Worm (Caenorhabditis elegans) whole organism, L3 larva: ENCODE data around the gene smu-2.
"Not testable (repeated sequence)": the region's sequence is repeated elsewhere in the genome, so short reads cannot be mapped to it uniquely, and the experiment has no call there.

Experiments used
- R02D3.7 ChIP-seq: fragments of 150-350 bp; optimal IDR thresholded peaks from 2 replicates; lab custom pipeline; 2014; ENCODE audit warnings: missing biosample characterization, missing genetic modification characterization
- aly-2 ChIP-seq: fragments of 150-350 bp; optimal IDR thresholded peaks from 2 replicates; lab custom pipeline; 2014; ENCODE audit warnings: missing biosample characterization, missing genetic modification characterization
- ama-1 ChIP-seq: fragments of 150-350 bp; optimal IDR thresholded peaks from 2 replicates; lab custom pipeline; 2018
- ceh-28 ChIP-seq: fragments of 150-350 bp; optimal IDR thresholded peaks from 2 replicates; lab custom pipeline; 2014; ENCODE audit warnings: missing biosample characterization, missing genetic modification reagents, missing genetic modification characterization
- ceh-82 ChIP-seq: fragments of 150-350 bp; optimal IDR thresholded peaks from 2 replicates; lab custom pipeline; 2014; ENCODE audit warnings: missing biosample characterization, missing genetic modification characterization
- daf-12 ChIP-seq: fragments of 150-350 bp; optimal IDR thresholded peaks from 2 replicates; lab custom pipeline; 2014; ENCODE audit warnings: missing biosample characterization, missing genetic modification reagents, missing genetic modification characterization
- egl-27 ChIP-seq: sonication (generic microtip); optimal IDR thresholded peaks from 4 replicates; lab custom pipeline; 2017; ENCODE audit warnings: missing biosample characterization, missing genetic modification reagents, missing genetic modification characterization
- egl-5 ChIP-seq: fragments of 150-350 bp; optimal IDR thresholded peaks from 2 replicates; lab custom pipeline; 2017; ENCODE audit warnings: missing biosample characterization, missing genetic modification reagents, missing genetic modification characterization, inconsistent platforms
- elt-1 ChIP-seq: fragments of 150-350 bp; optimal IDR thresholded peaks from 2 replicates; lab custom pipeline; 2014; ENCODE audit warnings: missing biosample characterization, missing genetic modification characterization
- elt-3 ChIP-seq, 3 experiments: fragments of 150-350 bp in 1 of 3; sonication (generic microtip) in 2 of 3; optimal IDR thresholded peaks; 2 replicates in 2 of 3; 4 replicates in 1 of 3; lab custom pipeline; 2014 to 2017; ENCODE audit warnings: missing biosample characterization in 3 of 3, missing genetic modification characterization in 3 of 3
- eor-1 ChIP-seq, 2 experiments: fragments of 150-350 bp; optimal IDR thresholded peaks; 2 replicates each; lab custom pipeline; 2014 to 2018; ENCODE audit warnings: missing biosample characterization in 2 of 2, missing genetic modification characterization in 2 of 2
- fkh-10 ChIP-seq: sonication (generic microtip); optimal IDR thresholded peaks from 2 replicates; lab custom pipeline; 2017; ENCODE audit warnings: missing biosample characterization, missing genetic modification reagents, missing genetic modification characterization
- hmg-11 ChIP-seq: sonication (generic microtip); optimal IDR thresholded peaks from 2 replicates; lab custom pipeline; 2016; ENCODE audit warnings: missing genetic modification characterization, missing compliant biosample characterization
- jun-1 ChIP-seq: fragments of 150-350 bp; optimal IDR thresholded peaks from 2 replicates; lab custom pipeline; 2014; ENCODE audit warnings: missing biosample characterization, missing genetic modification reagents, missing genetic modification characterization
- lin-15B ChIP-seq: fragments of 150-350 bp; optimal IDR thresholded peaks from 2 replicates; lab custom pipeline; 2014; ENCODE audit warnings: missing biosample characterization, missing genetic modification characterization
- lin-39 ChIP-seq: fragments of 150-350 bp; optimal IDR thresholded peaks from 2 replicates; lab custom pipeline; 2018; ENCODE audit warnings: missing biosample characterization, missing genetic modification reagents, missing genetic modification characterization
- lsy-12 ChIP-seq: sonication (generic microtip); optimal IDR thresholded peaks from 2 replicates; lab custom pipeline; 2016; ENCODE audit warnings: mild to moderate bottlenecking, missing genetic modification characterization, missing compliant biosample characterization
- mdl-1 ChIP-seq: fragments of 150-350 bp; optimal IDR thresholded peaks from 2 replicates; lab custom pipeline; 2014; ENCODE audit warnings: missing biosample characterization, missing genetic modification characterization
- nfya-1 ChIP-seq: sonication (generic microtip); optimal IDR thresholded peaks from 2 replicates; lab custom pipeline; 2017; ENCODE audit warnings: missing genetic modification characterization, mild to moderate bottlenecking, missing compliant biosample characterization, antibody characterized with exemption, moderate library complexity; ENCODE audit not compliant: insufficient read depth
- nhr-11 ChIP-seq: fragments of 150-350 bp; optimal IDR thresholded peaks from 2 replicates; lab custom pipeline; 2014; ENCODE audit warnings: missing biosample characterization, missing genetic modification characterization
- nhr-12 ChIP-seq: fragments of 150-350 bp; optimal IDR thresholded peaks from 2 replicates; lab custom pipeline; 2014; ENCODE audit warnings: missing biosample characterization, missing genetic modification characterization
- nhr-23 ChIP-seq: fragments of 150-350 bp; optimal IDR thresholded peaks from 2 replicates; lab custom pipeline; 2014; ENCODE audit warnings: missing biosample characterization, missing genetic modification reagents, missing genetic modification characterization
- nhr-237 ChIP-seq: fragments of 150-350 bp; optimal IDR thresholded peaks from 2 replicates; lab custom pipeline; 2014; ENCODE audit warnings: missing biosample characterization, missing genetic modification characterization
- nhr-25 ChIP-seq: sonication (generic microtip); optimal IDR thresholded peaks from 2 replicates; lab custom pipeline; 2017; ENCODE audit warnings: missing biosample characterization, missing genetic modification characterization
- nhr-28 ChIP-seq: fragments of 150-350 bp; optimal IDR thresholded peaks from 2 replicates; lab custom pipeline; 2014; ENCODE audit warnings: missing biosample characterization, missing genetic modification characterization
- nhr-67 ChIP-seq: fragments of 150-350 bp; optimal IDR thresholded peaks from 2 replicates; lab custom pipeline; 2014; ENCODE audit warnings: missing biosample characterization, missing genetic modification characterization
- nhr-76 ChIP-seq: fragments of 150-350 bp; sonication (generic microtip); optimal IDR thresholded peaks from 5 replicates; lab custom pipeline; 2014; ENCODE audit warnings: missing biosample characterization, missing genetic modification characterization
- pha-4 ChIP-seq: fragments of 150-350 bp; optimal IDR thresholded peaks from 2 replicates; lab custom pipeline; 2014; ENCODE audit warnings: missing biosample characterization, missing genetic modification reagents, missing genetic modification characterization
- pqm-1 ChIP-seq: fragments of 150-350 bp; optimal IDR thresholded peaks from 2 replicates; lab custom pipeline; 2017; ENCODE audit warnings: missing biosample characterization, missing genetic modification characterization, inconsistent platforms
- sea-2 ChIP-seq: fragments of 150-350 bp; sonication (generic microtip); optimal IDR thresholded peaks from 4 replicates; lab custom pipeline; 2014; ENCODE audit warnings: missing biosample characterization, missing genetic modification reagents, missing genetic modification characterization
- skn-1 ChIP-seq: fragments of 150-350 bp; optimal IDR thresholded peaks from 2 replicates; lab custom pipeline; 2014; ENCODE audit warnings: missing biosample characterization, missing genetic modification characterization
- tbx-2 ChIP-seq: sonication (generic microtip); optimal IDR thresholded peaks from 2 replicates; lab custom pipeline; 2016; ENCODE audit warnings: mild to moderate bottlenecking, missing genetic modification characterization, missing compliant biosample characterization
- unc-39 ChIP-seq: sonication (generic microtip); optimal IDR thresholded peaks from 4 replicates; lab custom pipeline; 2017; ENCODE audit warnings: missing biosample characterization, missing genetic modification characterization
- unc-62 ChIP-seq: fragments of 150-350 bp; sonication (generic microtip); optimal IDR thresholded peaks from 4 replicates; lab custom pipeline; 2014; ENCODE audit warnings: missing biosample characterization, missing genetic modification reagents, missing genetic modification characterization
- zag-1 ChIP-seq: fragments of 150-350 bp; optimal IDR thresholded peaks from 2 replicates; lab custom pipeline; 2014; ENCODE audit warnings: missing biosample characterization, missing genetic modification characterization
- ztf-4 ChIP-seq: fragments of 150-350 bp; optimal IDR thresholded peaks from 2 replicates; lab custom pipeline; 2014; ENCODE audit warnings: missing biosample characterization, missing genetic modification characterization

The smu-2 gene

DNA sequence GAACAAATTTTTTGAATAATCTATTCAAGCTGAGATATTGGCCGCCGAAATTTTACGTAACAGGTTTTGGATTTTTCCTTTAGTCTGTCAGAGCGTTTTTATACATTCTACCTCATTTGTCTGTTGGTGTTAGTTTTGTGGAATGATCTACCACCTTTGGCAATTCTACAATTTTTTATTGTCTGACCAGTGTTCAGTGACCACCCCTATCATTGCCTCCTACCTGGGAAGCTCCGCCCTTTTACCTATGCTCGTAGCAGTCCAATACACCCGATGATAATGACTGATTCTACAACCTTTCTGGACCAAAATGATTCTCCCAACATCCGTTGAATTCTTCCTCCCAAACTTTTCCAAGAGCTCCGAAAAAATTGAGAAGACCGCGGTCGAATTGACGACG is 8.5 kb upstream of the smu-2 start, which contains the start of gene sdz-32:
TSS of gene sdz-32 (plus strand) at position 301 of the 400 bp plus-strand sequence.
- TF ChIP-seq nhr-76 (tag; lab: Kevin White, UChicago) = no peak
- no peak for TF ChIP-seq unc-39 (tag; lab: Kevin White, UChicago)
- TF ChIP-seq nhr-11 (tag; lab: Kevin White, UChicago) = no peak
- no peak for TF ChIP-seq skn-1 (tag; lab: Kevin White, UChicago)
- no peak for TF ChIP-seq daf-12 (tag; lab: Kevin White, UChicago)
- no peak for TF ChIP-seq nhr-67 (tag; lab: Kevin White, UChicago)
- no peak for TF ChIP-seq tbx-2 (tag; lab: Kevin White, UChicago)
- TF ChIP-seq elt-3 (tag; optimal IDR thresholded peaks at IDR 0.05; lab: Kevin White, UChicago) = no peak
- TF ChIP-seq nhr-12 (tag; lab: Kevin White, UChicago) = no peak
- TF ChIP-seq R02D3.7 (tag; lab: Kevin White, UChicago) = no peak
- TF ChIP-seq nhr-23 = no peak
- TF ChIP-seq unc-62 (GFP tag; lab: Kevin White, UChicago) = no peak
- TF ChIP-seq pqm-1 (tag; lab: Kevin White, UChicago) = no peak
- TF ChIP-seq egl-5 (tag; lab: Kevin White, UChicago) = no peak
- TF ChIP-seq lsy-12 (tag; lab: Kevin White, UChicago) = no peak
- no peak for TF ChIP-seq nhr-237 (tag; lab: Kevin White, UChicago)
- no peak for TF ChIP-seq hmg-11
- TF ChIP-seq ceh-28 = no peak

DNA sequence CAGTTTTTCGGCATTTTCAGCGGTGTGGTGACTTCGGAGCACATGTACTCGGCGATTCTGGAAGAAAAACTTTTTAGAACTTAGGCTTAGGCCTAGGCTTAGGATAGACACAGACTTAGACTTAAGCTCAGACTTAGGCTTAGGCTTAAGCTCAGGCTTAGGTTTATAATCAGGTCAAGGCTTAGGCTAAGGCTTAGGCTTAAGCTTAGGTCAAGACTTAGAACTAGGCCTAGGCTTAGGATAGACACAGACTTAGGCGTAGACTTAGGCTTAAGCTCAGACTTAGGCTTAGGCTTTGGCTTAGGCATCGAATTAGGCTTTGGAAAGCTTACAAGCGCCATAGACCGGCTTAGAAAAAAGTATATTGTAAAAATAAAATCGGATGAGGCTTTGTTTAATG is 5.7 kb upstream of the smu-2 start:
- TF ChIP-seq unc-39 (tag; lab: Kevin White, UChicago) (no peak), hmg-11 (no peak), nhr-11 (tag; lab: Kevin White, UChicago) (no peak), ama-1 (lab: Kevin White, UChicago) (no peak), ceh-82 (tag; lab: Kevin White, UChicago) (no peak), pha-4 (tag; lab: Kevin White, UChicago) (no peak), unc-62 (GFP tag; lab: Kevin White, UChicago) (no peak), lin-15B (tag; lab: Kevin White, UChicago) (no peak), elt-3 (tag; optimal IDR thresholded peaks at IDR 0.05; lab: Kevin White, UChicago) (no peak), tbx-2 (tag; lab: Kevin White, UChicago) (no peak), nhr-25 (tag; lab: Kevin White, UChicago) (no peak)
- TF ChIP-seq, all 47 proteins: peak for 0

DNA sequence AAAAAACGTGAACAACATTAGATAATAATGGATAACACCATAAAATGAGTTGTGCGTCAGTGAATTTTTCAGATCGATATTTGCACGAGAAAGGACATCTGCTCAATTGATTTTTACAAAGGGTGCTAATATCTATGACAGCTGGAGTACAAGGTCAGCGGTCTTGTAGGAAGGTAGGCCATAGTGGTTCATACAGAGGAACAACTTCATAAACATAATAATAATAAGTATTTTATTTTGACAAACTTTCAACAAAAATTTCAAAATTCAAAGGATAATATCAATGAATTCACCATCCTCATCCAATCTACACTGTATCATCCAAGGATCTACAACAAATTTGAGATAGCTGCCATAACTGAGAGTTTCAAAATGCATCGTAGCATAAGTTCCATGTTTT is 5.0 kb upstream of the smu-2 start, which contains the start of gene fbxb-104:
TSS of gene fbxb-104 (minus strand) at position 101 of the 400 bp plus-strand sequence.
- no peak for TF ChIP-seq daf-12 (tag; lab: Kevin White, UChicago)
- no peak for TF ChIP-seq zag-1
- TF ChIP-seq nfya-1 = no peak
- no peak for TF ChIP-seq jun-1
- no peak for TF ChIP-seq aly-2 (tag; lab: Kevin White, UChicago)
- no peak for TF ChIP-seq unc-62 (GFP tag; lab: Kevin White, UChicago)

DNA sequence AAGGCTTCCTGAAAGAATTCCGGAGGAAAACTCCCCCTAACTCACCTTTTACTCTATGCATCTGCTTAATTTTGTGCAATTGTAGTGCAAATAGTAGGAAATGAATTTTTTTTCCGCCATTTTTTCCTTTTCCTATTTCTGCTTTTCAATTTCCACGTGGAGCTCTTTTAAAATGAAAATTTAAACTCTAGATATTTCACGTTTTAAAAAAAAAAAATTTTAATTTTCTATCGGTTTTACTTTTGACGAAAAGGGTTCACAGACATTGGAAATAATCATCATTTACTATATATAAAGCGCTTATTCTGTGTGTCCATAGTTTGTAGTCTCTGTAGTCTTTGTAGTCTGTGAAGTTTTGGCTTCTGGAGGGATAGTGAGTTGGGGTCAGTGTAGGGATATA is 624 bp upstream of the smu-2 start, which contains the start of gene Y49F6B.8:
TSS of gene Y49F6B.8 (minus strand) at position 101 of the 400 bp plus-strand sequence.
- TF ChIP-seq egl-5 (tag; lab: Kevin White, UChicago) (no peak), nhr-76 (tag; lab: Kevin White, UChicago) (no peak), nhr-11 (tag; lab: Kevin White, UChicago) (no peak), unc-39 (tag; lab: Kevin White, UChicago) (no peak), nhr-23 (no peak)

DNA sequence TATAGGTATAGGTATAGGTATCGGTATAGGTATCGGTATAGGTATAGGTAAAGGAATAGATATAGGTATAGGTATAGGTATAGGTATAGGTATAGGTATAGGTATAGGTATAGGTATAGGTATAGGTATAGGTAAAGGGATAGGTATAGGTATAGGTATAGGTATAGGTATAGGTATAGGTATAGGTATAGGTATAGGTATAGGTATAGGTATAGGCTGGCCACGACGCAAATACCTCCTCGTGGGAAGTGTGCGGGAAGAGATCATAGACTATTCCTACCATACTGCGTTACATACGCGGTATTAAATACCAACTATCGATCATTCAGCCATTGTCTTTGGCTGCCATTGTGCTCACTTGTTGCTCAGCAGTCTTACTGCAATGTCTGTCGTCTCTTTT is 8.6 kb downstream of the smu-2 start, which contains the start of gene fbxb-112:
TSS of gene fbxb-112 (plus strand) at position 301 of the 400 bp plus-strand sequence.
- not testable (repeated sequence) for TF ChIP-seq lsy-12 (tag; lab: Kevin White, UChicago); fkh-10 (GFP tag; lab: Kevin White, UChicago); sea-2

DNA sequence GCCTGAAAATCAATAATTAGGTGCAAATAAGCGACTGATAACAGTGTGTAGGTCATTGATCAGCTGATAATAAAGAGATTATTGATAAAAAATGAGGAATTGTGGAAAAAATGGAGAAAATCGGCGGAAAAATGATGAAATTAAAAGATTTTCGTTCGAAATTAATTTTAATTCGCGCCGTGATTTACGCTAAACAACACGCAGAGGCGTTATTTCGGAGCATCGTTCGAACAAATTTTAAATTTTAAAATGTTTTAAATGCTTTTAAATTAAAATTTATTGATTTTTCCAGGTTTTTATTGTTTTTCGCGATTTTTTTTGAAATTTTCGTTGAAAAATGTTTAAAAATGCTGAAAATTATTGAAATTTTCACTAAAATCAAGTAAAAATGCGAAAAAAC is 17.2 kb downstream of the smu-2 start, which contains the start of gene Y49F6B.9:
TSS of gene Y49F6B.9 (minus strand) at position 2 of the 400 bp plus-strand sequence.
- TF ChIP-seq nhr-28 (no peak), jun-1 (no peak), elt-1 (tag; lab: Kevin White, UChicago) (no peak), unc-39 (tag; lab: Kevin White, UChicago) (no peak), tbx-2 (tag; lab: Kevin White, UChicago) (no peak), zag-1 (no peak), mdl-1 (no peak), ceh-82 (tag; lab: Kevin White, UChicago) (no peak), lin-15B (tag; lab: Kevin White, UChicago) (no peak), egl-27 (tag; lab: Kevin White, UChicago) (no peak), elt-3 (tag; optimal IDR thresholded peaks at IDR 0.05; lab: Kevin White, UChicago) (no peak), eor-1 (tag; optimal IDR thresholded peaks at IDR 0.05; lab: Kevin White, UChicago) (no peak), lin-39 (no peak), fkh-10 (GFP tag; lab: Kevin White, UChicago) (no peak), nfya-1 (no peak), nhr-237 (tag; lab: Kevin White, UChicago) (no peak), egl-5 (tag; lab: Kevin White, UChicago) (no peak), ztf-4 (tag; lab: Kevin White, UChicago) (no peak), lsy-12 (tag; lab: Kevin White, UChicago) (no peak), ama-1 (lab: Kevin White, UChicago) (no peak)
